Worm (Caenorhabditis elegans): Measurements from ENCODE around the gene sru-6.

sru-6 gene

DNA sequence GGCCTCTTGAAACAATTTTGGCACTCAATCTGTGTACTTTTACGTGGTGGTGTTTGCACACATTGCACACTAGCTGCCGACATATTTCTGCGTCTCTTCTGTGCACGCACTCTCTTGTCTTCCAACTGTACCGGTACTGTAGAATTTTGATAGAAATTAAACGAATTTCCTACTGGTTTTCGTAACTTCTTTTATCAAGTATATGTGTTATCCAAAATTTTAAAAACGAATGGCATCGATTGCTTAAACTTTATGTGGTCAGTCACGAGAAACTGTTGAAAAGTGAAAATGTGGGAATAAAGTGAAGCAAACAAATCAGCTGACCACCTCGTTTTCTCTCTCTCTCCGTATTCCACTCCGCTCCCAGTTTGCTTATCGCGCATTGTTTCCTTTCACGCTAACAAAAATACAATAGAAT is 22.9 kb downstream of the sru-6 start (continued):
- no peak for TF ChIP-seq egl-43 (GFP tag; IDR thresholded peaks at IDR 0.05)

DNA sequence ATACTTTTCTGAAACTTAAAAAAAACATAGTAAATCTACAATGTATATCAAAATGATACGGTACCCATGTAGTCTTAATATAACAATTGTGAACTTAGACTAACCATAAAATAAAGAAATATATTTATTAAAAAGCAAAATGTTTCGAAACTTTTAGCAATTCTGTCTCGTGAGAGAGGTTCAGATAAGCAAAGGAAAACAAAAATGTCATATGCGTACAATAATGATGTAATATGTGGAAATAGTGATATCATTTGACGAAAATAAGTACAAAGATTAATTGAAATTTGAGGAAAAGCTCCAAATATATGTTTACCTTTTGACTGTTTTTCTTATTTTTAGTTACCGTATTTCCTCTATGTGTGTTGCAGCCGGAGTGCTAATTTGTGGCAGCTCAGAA is 23.7 kb downstream of the sru-6 start:
- TF ChIP-seq F44E2.7 (GFP tag; IDR thresholded peaks at IDR 0.05) (no peak), tra-1 (GFP tag; IDR thresholded peaks at IDR 0.05) (no peak), egl-43 (GFP tag; IDR thresholded peaks at IDR 0.05) (no peak), ama-1 (optimal IDR thresholded peaks at IDR 0.05) (no peak), nhr-28 (tag; optimal IDR thresholded peaks at IDR 0.05) (peak; percentile 14), mes-2 (tag; optimal IDR thresholded peaks at IDR 0.05; ENCODE audit: poor library complexity, severe bottlenecking) (no peak), dpl-1 (GFP tag; optimal IDR thresholded peaks at IDR 0.05) (no peak), ZK546.5 (tag; optimal IDR thresholded peaks at IDR 0.05) (no peak), set-16 (GFP tag; IDR thresholded peaks at IDR 0.05) (no peak), gei-8 (GFP tag; optimal IDR thresholded peaks at IDR 0.05) (no peak), zag-1 (tag; optimal IDR thresholded peaks at IDR 0.05) (no peak), pha-4 (GFP tag; IDR thresholded peaks at IDR 0.05) (no peak), pha-4 (tag; optimal IDR thresholded peaks at IDR 0.05) (no peak), daf-8 (GFP tag; IDR thresholded peaks at IDR 0.05) (no peak), fos-1 (tag; optimal IDR thresholded peaks at IDR 0.05) (no peak), ztf-7 (tag; optimal IDR thresholded peaks at IDR 0.05) (peak; percentile 94), rbr-2 (tag; optimal IDR thresholded peaks at IDR 0.05) (no peak), F37D6.2 (tag; optimal IDR thresholded peaks at IDR 0.05) (no peak), snpc-1.2 (GFP tag; IDR thresholded peaks at IDR 0.05) (no peak), hmg-1.1 (GFP tag; IDR thresholded peaks at IDR 0.05) (no peak), ceh-28 (tag; optimal IDR thresholded peaks at IDR 0.05) (no peak), duxl-1 (tag; optimal IDR thresholded peaks at IDR 0.05; ENCODE audit: poor library complexity) (no peak), zip-2 (tag; optimal IDR thresholded peaks at IDR 0.05) (peak; percentile 76), Y5F2A.4 (GFP tag; optimal IDR thresholded peaks at IDR 0.05) (no peak), egl-27 (tag; optimal IDR thresholded peaks at IDR 0.05) (no peak), aly-2 (tag; optimal IDR thresholded peaks at IDR 0.05) (no peak), mxl-3 (GFP tag; optimal IDR thresholded peaks at IDR 0.05) (no peak), lsy-2 (tag; optimal IDR thresholded peaks at IDR 0.05) (peak in 1 of 2 experiments; percentile 25), aha-1 (tag) (no peak), dmd-9 (GFP tag; IDR thresholded peaks at IDR 0.05) (no peak), cey-2 (tag; optimal IDR thresholded peaks at IDR 0.05; ENCODE audit: borderline replicate concordance, insufficient read depth) (no peak), jun-1 (tag; optimal IDR thresholded peaks at IDR 0.05) (no peak), lin-39 (tag; optimal IDR thresholded peaks at IDR 0.05) (no peak), lin-13 (GFP tag; optimal IDR thresholded peaks at IDR 0.05) (no peak), F26F4.8 (GFP tag; conservative IDR thresholded peaks at IDR 0.05) (no peak), lim-7 (GFP tag; IDR thresholded peaks at IDR 0.05) (no peak), lir-3 (tag; optimal IDR thresholded peaks at IDR 0.05) (no peak), pqm-1 (tag; optimal IDR thresholded peaks at IDR 0.05) (no peak), mdt-29 (GFP tag; IDR thresholded peaks at IDR 0.05) (no peak), sdz-12 (GFP tag; optimal IDR thresholded peaks at IDR 0.05) (no peak), madf-9 (GFP tag; conservative IDR thresholded peaks at IDR 0.05) (no peak), ceh-62 (tag; optimal IDR thresholded peaks at IDR 0.05) (no peak), mdl-1 (tag; optimal IDR thresholded peaks at IDR 0.05) (no peak), nhr-10 (tag; optimal IDR thresholded peaks at IDR 0.05) (no peak), nhr-237 (tag; optimal IDR thresholded peaks at IDR 0.05) (no peak), skn-1 (tag; optimal IDR thresholded peaks at IDR 0.05) (no peak), hlh-11 (tag; optimal IDR thresholded peaks at IDR 0.05) (no peak), tag-97 (GFP tag; IDR thresholded peaks at IDR 0.05) (no peak), nhr-76 (tag; optimal IDR thresholded peaks at IDR 0.05) (no peak), snpc-4 (tag; optimal IDR thresholded peaks at IDR 0.05) (no peak), D1046.2 (GFP tag; IDR thresholded peaks at IDR 0.05) (no peak), hif-1 (tag; optimal IDR thresholded peaks at IDR 0.05) (peak in 1 of 2 experiments; percentile 40)

Measured in whole organism, L4 larva.